Fruit fly (Drosophila melanogaster) whole organism, embryonic: ENCODE measurements around the gene CG13074.

ENCODE experiments used
- Adf1 ChIP-seq: fragments of 200-800 bp; sonication (Bioruptor generic); IDR thresholded peaks from 2 replicates; pipeline ENCODE4 v1.3.6; 2022; ENCODE audit warnings: missing biosample characterization, missing genetic modification characterization
- CG10209 ChIP-seq: fragments of 200-800 bp; sonication (Bioruptor generic); optimal IDR thresholded peaks from 3 replicates; lab custom pipeline; 2017; ENCODE audit warnings: missing biosample characterization, mild to moderate bottlenecking, missing genetic modification characterization, missing genetic modification reagents
- CG12071 ChIP-seq: fragments of 200-800 bp; sonication (Bioruptor generic); optimal IDR thresholded peaks from 3 replicates; lab custom pipeline; 2018; ENCODE audit warnings: missing biosample characterization, mild to moderate bottlenecking, missing genetic modification characterization
- CG12769 ChIP-seq: fragments of 200-800 bp; sonication (Bioruptor generic); optimal IDR thresholded peaks from 2 replicates; lab custom pipeline; 2019; ENCODE audit warnings: missing biosample characterization, mild to moderate bottlenecking, missing genetic modification characterization, moderate library complexity
- CG1647 ChIP-seq: fragments of 200-800 bp; sonication (Bioruptor generic); optimal IDR thresholded peaks from 3 replicates; lab custom pipeline; 2016; ENCODE audit warnings: missing biosample characterization, missing genetic modification characterization
- CG17385 ChIP-seq: fragments of 200-800 bp; sonication (Bioruptor generic); optimal IDR thresholded peaks from 3 replicates; lab custom pipeline; 2018; ENCODE audit warnings: missing biosample characterization, mild to moderate bottlenecking, missing genetic modification characterization
- CG1832 ChIP-seq: fragments of 200-800 bp; sonication (Bioruptor generic); optimal IDR thresholded peaks from 2 replicates; lab custom pipeline; 2017; ENCODE audit warnings: missing biosample characterization, mild to moderate bottlenecking, missing genetic modification characterization, inconsistent platforms
- CG18764 ChIP-seq: fragments of 200-800 bp; sonication (Bioruptor generic); optimal IDR thresholded peaks from 3 replicates; lab custom pipeline; 2016; ENCODE audit warnings: missing biosample characterization, missing genetic modification characterization
- CG3726 ChIP-seq: fragments of 200-800 bp; sonication (Bioruptor generic); IDR thresholded peaks from 3 replicates; pipeline ENCODE4, ENCODE4 v1.3.6; 2022; ENCODE audit warnings: missing biosample characterization, missing genetic modification characterization
- CG3847 ChIP-seq: fragments of 200-800 bp; sonication (Bioruptor generic); IDR thresholded peaks from 2 replicates; pipeline ENCODE4 v1.3.6; 2022; ENCODE audit warnings: missing biosample characterization, missing genetic modification characterization
- CG6654 ChIP-seq: fragments of 200-800 bp; sonication (Bioruptor generic); optimal IDR thresholded peaks from 2 replicates; lab custom pipeline; 2017; ENCODE audit warnings: missing biosample characterization, mild to moderate bottlenecking, missing genetic modification characterization
- CG6683 ChIP-seq: fragments of 200-800 bp; sonication (Bioruptor generic); optimal IDR thresholded peaks from 2 replicates; lab custom pipeline; 2017; ENCODE audit warnings: missing biosample characterization, mild to moderate bottlenecking, missing genetic modification characterization, missing genetic modification reagents
- CG8281 ChIP-seq: fragments of 200-800 bp; sonication (Bioruptor generic); optimal IDR thresholded peaks from 2 replicates; lab custom pipeline; 2018; ENCODE audit warnings: missing biosample characterization, mild to moderate bottlenecking, missing genetic modification characterization, moderate library complexity
- CG8290 ChIP-seq, 3 experiments: fragments of 200-800 bp; sonication (Bioruptor generic); optimal IDR thresholded peaks; 2 replicates each; lab custom pipeline; 2016 to 2019; ENCODE audit warnings: missing biosample characterization in 3 of 3, missing genetic modification characterization in 3 of 3, mild to moderate bottlenecking in 2 of 3, moderate library complexity in 1 of 3
- CG8765 ChIP-seq: fragments of 200-800 bp; sonication (Bioruptor generic); IDR thresholded peaks from 2 replicates; pipeline ENCODE4 v1.3.6; 2022; ENCODE audit warnings: missing biosample characterization, missing genetic modification characterization
- CG9215 ChIP-seq: fragments of 200-800 bp; sonication (Bioruptor generic); IDR thresholded peaks from 2 replicates; pipeline ENCODE4 v1.3.6; 2022; ENCODE audit warnings: missing biosample characterization, missing genetic modification characterization
- Drgx ChIP-seq: fragments of 200-800 bp; sonication (Bioruptor generic); IDR thresholded peaks from 2 replicates; pipeline ENCODE4 v1.3.6; 2022; ENCODE audit warnings: missing biosample characterization, missing genetic modification characterization
- ERR ChIP-seq: fragments of 200-800 bp; sonication (Bioruptor generic); optimal IDR thresholded peaks from 2 replicates; lab custom pipeline; 2016; ENCODE audit warnings: missing biosample characterization, missing genetic modification characterization
- Elba2 ChIP-seq: fragments of 200-800 bp; sonication (Bioruptor generic); optimal IDR thresholded peaks from 3 replicates; lab custom pipeline; 2016; ENCODE audit warnings: missing biosample characterization, missing genetic modification characterization
- Ets97D ChIP-seq: fragments of 200-800 bp; sonication (Bioruptor generic); optimal IDR thresholded peaks from 3 replicates; lab custom pipeline; 2016; ENCODE audit warnings: missing biosample characterization, missing genetic modification characterization
- HHEX ChIP-seq: fragments of 200-800 bp; sonication (Bioruptor generic); optimal IDR thresholded peaks from 3 replicates; lab custom pipeline; 2017; ENCODE audit warnings: missing biosample characterization, mild to moderate bottlenecking, missing genetic modification characterization, missing genetic modification reagents
- HLHmδ ChIP-seq: fragments of 200-800 bp; sonication (Bioruptor generic); optimal IDR thresholded peaks from 2 replicates; lab custom pipeline; 2018; ENCODE audit warnings: missing biosample characterization, mild to moderate bottlenecking, missing genetic modification characterization, moderate library complexity
- Mes4 ChIP-seq: fragments of 200-800 bp; sonication (Bioruptor generic); optimal IDR thresholded peaks from 2 replicates; lab custom pipeline; 2016; ENCODE audit warnings: missing biosample characterization, missing genetic modification characterization
- Neu2 ChIP-seq: fragments of 200-800 bp; sonication (Bioruptor generic); optimal IDR thresholded peaks from 3 replicates; lab custom pipeline; 2016; ENCODE audit warnings: missing biosample characterization, missing genetic modification characterization, borderline replicate concordance
- Scr ChIP-seq: fragments of 200-800 bp; sonication (Bioruptor generic); IDR thresholded peaks from 2 replicates; pipeline ENCODE4 v1.3.6; 2022; ENCODE audit warnings: missing biosample characterization, missing genetic modification characterization; ENCODE audit not compliant: partially characterized antibody
- Sry-β ChIP-seq: fragments of 200-800 bp; sonication (Bioruptor generic); optimal IDR thresholded peaks from 2 replicates; lab custom pipeline; 2018; ENCODE audit warnings: missing biosample characterization, mild to moderate bottlenecking, missing genetic modification characterization, moderate library complexity
- TFAM ChIP-seq: fragments of 200-800 bp; sonication (Bioruptor generic); optimal IDR thresholded peaks from 2 replicates; lab custom pipeline; 2017; ENCODE audit warnings: missing biosample characterization, missing genetic modification characterization, inconsistent platforms
- br ChIP-seq: fragments of >200 bp; optimal IDR thresholded peaks from 2 replicates; lab custom pipeline; 2017
- bsh ChIP-seq, 2 experiments: fragments of 200-800 bp; sonication (Bioruptor generic); optimal IDR thresholded peaks; 2 replicates each; lab custom pipeline; 2017 to 2018; ENCODE audit warnings: mild to moderate bottlenecking in 2 of 2, missing biosample characterization in 2 of 2, missing genetic modification characterization in 2 of 2, moderate library complexity in 1 of 2
- btn ChIP-seq: fragments of 200-800 bp; sonication (Bioruptor generic); optimal IDR thresholded peaks from 2 replicates; lab custom pipeline; 2016; ENCODE audit warnings: missing biosample characterization, missing genetic modification characterization
- eve ChIP-seq, 2 experiments: fragments of >200 bp; optimal IDR thresholded peaks; 2 replicates each; lab custom pipeline; 2017; ENCODE audit warnings: missing biosample characterization in 2 of 2, missing genetic modification characterization in 2 of 2
- gcm ChIP-seq: fragments of 200-800 bp; sonication (Bioruptor generic); optimal IDR thresholded peaks from 2 replicates; lab custom pipeline; 2019; ENCODE audit warnings: missing biosample characterization, mild to moderate bottlenecking, missing genetic modification characterization, moderate library complexity
- gfzf ChIP-seq: fragments of 200-800 bp; sonication (Bioruptor generic); optimal IDR thresholded peaks from 2 replicates; lab custom pipeline; 2016; ENCODE audit warnings: missing biosample characterization, mild to moderate bottlenecking, missing genetic modification characterization, moderate library complexity
- hkb ChIP-seq, 2 experiments: fragments of 200-800 bp in 1 of 2; fragments of >200 bp in 1 of 2; sonication (Bioruptor generic) in 1 of 2; IDR thresholded peaks in 1 of 2; optimal IDR thresholded peaks in 1 of 2; 2 replicates each; pipeline versions ENCODE4 v1.3.6 to Lab custom; 2017 to 2022; ENCODE audit warnings: missing biosample characterization in 1 of 2, missing genetic modification characterization in 1 of 2
- hth ChIP-seq: fragments of >200 bp; optimal IDR thresholded peaks from 2 replicates; lab custom pipeline; 2017; ENCODE audit warnings: inconsistent platforms
- jigr1 ChIP-seq: fragments of 200-800 bp; sonication (Bioruptor generic); IDR thresholded peaks from 3 replicates; pipeline ENCODE4 v1.3.6; 2022; ENCODE audit warnings: missing biosample characterization, missing genetic modification characterization
- ken ChIP-seq: fragments of 200-800 bp; sonication (Bioruptor generic); IDR thresholded peaks from 3 replicates; pipeline ENCODE4 v1.3.6; 2022; ENCODE audit warnings: missing biosample characterization, missing genetic modification characterization
- pb ChIP-seq: fragments of 200-800 bp; sonication (Bioruptor generic); optimal IDR thresholded peaks from 3 replicates; lab custom pipeline; 2016; ENCODE audit warnings: missing biosample characterization, missing genetic modification characterization
- pros ChIP-seq: fragments of 200-800 bp; sonication (Bioruptor generic); optimal IDR thresholded peaks from 3 replicates; lab custom pipeline; 2019; ENCODE audit warnings: missing biosample characterization, mild to moderate bottlenecking, missing genetic modification characterization, moderate library complexity
- psq ChIP-seq: fragments of 200-800 bp; sonication (Bioruptor generic); optimal IDR thresholded peaks from 2 replicates; lab custom pipeline; 2017; ENCODE audit warnings: missing biosample characterization, missing genetic modification characterization
- shn ChIP-seq: fragments of 200-800 bp; sonication (Bioruptor generic); optimal IDR thresholded peaks from 3 replicates; lab custom pipeline; 2016; ENCODE audit warnings: missing biosample characterization, missing genetic modification characterization
- so ChIP-seq: fragments of 200-800 bp; sonication (Bioruptor generic); IDR thresholded peaks from 3 replicates; pipeline ENCODE4 v1.3.6; 2022; ENCODE audit warnings: missing biosample characterization, missing genetic modification characterization
- tna ChIP-seq: fragments of 200-800 bp; sonication (Bioruptor generic); IDR thresholded peaks from 2 replicates; pipeline ENCODE4 v1.3.6; 2022; ENCODE audit warnings: missing biosample characterization, missing genetic modification characterization; ENCODE audit not compliant: partially characterized antibody
- tup ChIP-seq: fragments of 200-800 bp; sonication (Bioruptor generic); optimal IDR thresholded peaks from 2 replicates; lab custom pipeline; 2016; ENCODE audit warnings: missing biosample characterization, mild to moderate bottlenecking, missing genetic modification characterization, moderate library complexity
- twi ChIP-seq: fragments of 200-800 bp; optimal IDR thresholded peaks from 2 replicates; lab custom pipeline; 2019; ENCODE audit warnings: missing biosample characterization, mild to moderate bottlenecking, missing genetic modification characterization, moderate library complexity
- unpg ChIP-seq: fragments of 200-800 bp; sonication (Bioruptor generic); optimal IDR thresholded peaks from 3 replicates; lab custom pipeline; 2018; ENCODE audit warnings: missing biosample characterization, mild to moderate bottlenecking, missing genetic modification characterization, moderate library complexity
- wek ChIP-seq: fragments of 200-800 bp; sonication (Bioruptor generic); optimal IDR thresholded peaks from 3 replicates; lab custom pipeline; 2018; ENCODE audit warnings: missing biosample characterization, mild to moderate bottlenecking, missing genetic modification characterization, moderate library complexity
- zen2 ChIP-seq: fragments of 200-800 bp; sonication (Bioruptor generic); IDR thresholded peaks from 3 replicates; pipeline ENCODE4 v1.3.6; 2022; ENCODE audit warnings: missing biosample characterization, missing genetic modification characterization; ENCODE audit not compliant: partially characterized antibody

The CG13074 gene

DNA sequence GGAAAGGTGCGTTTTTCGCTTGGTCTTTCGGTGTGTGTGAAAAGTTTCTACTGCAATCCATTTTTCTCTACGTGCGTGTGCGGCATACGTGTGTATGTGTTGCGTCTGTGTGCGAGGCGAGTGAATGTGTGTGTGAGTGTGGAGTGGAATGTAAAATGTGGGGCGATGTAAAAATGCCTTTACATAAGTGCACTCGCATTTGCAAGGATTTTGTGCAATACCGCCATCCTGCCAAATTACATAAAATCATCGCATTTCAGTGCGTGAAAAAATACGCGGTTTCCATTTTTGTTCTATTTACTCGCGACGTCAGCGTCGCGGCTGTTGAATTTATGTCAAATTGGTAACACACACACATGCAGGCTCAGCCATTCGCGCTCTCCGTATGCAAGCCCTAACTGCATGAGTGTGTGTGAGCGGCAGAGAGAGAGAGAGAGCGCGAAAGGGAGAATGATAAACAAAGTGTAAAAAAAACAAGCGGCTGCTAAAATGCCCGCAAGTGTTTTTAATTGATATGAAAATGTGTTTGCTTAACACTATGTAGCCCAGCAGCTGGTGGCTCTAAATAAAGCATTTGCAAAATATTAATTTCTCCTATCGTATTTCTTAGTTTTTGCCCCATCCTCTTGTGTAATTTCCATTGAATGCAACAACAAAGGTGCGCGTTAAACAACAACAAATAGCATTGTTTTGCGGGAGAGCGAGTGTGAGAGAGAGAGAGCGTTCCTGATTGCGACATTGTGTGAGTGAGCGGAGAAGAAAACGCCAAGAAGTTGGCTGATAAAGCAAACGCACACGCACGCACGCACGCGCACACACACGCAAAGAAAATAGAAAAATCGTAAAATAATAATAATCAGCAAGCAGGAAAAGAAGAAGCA is 44.9 kb downstream of the CG13074 start (continued):
- TF ChIP-seq jigr1 (GFP tag; lab: Robert Waterston, UW), result no peak
- TF ChIP-seq HLHmδ (GFP tag; lab: Kevin White, UChicago), result no peak
- no peak for TF ChIP-seq hkb (optimal IDR thresholded peaks at IDR 0.05; lab: Kevin White, UChicago)
- TF ChIP-seq hkb (GFP tag; IDR thresholded peaks at IDR 0.05; lab: Robert Waterston, UW), result 0 out of 2 replicates have a peak, but pooled peaks have one; percentile 4
- peak; percentile 18 for TF ChIP-seq psq (GFP tag; lab: Kevin White, UChicago)
- TF ChIP-seq CG8281 (tag; lab: Kevin White, UChicago), result no peak
- TF ChIP-seq Elba2 (GFP tag; lab: Kevin White, UChicago), result peak; percentile 28
- no peak for TF ChIP-seq CG3847 (GFP tag; lab: Robert Waterston, UW)
- no peak for TF ChIP-seq CG8765
- peak; percentile 87 for TF ChIP-seq CG17385 (GFP tag; lab: Kevin White, UChicago)
- TF ChIP-seq CG3726 (GFP tag; lab: Robert Waterston, UW), result no peak
- TF ChIP-seq CG12071 (GFP tag; lab: Kevin White, UChicago), result no peak
- peak in 1 of 2 experiments; percentile 59 for TF ChIP-seq eve (GFP tag; optimal IDR thresholded peaks at IDR 0.05; lab: Kevin White, UChicago)
- TF ChIP-seq unpg (GFP tag; lab: Kevin White, UChicago), result no peak
- TF ChIP-seq CG1647 (GFP tag; lab: Kevin White, UChicago), result no peak
- no peak for TF ChIP-seq gcm
- peak; percentile 46; the same call in 1 of the 2 replicates for TF ChIP-seq Adf1 (GFP tag; lab: Robert Waterston, UW)
- no peak for TF ChIP-seq CG10209
- TF ChIP-seq zen2 (GFP tag; lab: Robert Waterston, UW), result no peak
- TF ChIP-seq CG12769 (tag; lab: Kevin White, UChicago), result no peak
- TF ChIP-seq Neu2 (GFP tag; lab: Kevin White, UChicago), result no peak
- no peak for TF ChIP-seq tup (GFP tag; lab: Kevin White, UChicago)
- TF ChIP-seq br (lab: Kevin White, UChicago), result no peak
- no peak for TF ChIP-seq Sry-β
- TF ChIP-seq twi (tag; lab: Kevin White, UChicago), result no peak
- peak; percentile 53 for TF ChIP-seq CG1832 (GFP tag; lab: Kevin White, UChicago)
- TF ChIP-seq ERR, result no peak
- TF ChIP-seq CG6654, result no peak
- no peak for TF ChIP-seq tna (GFP tag; lab: Robert Waterston, UW)
- no peak for TF ChIP-seq wek (GFP tag; lab: Kevin White, UChicago)
- no peak for TF ChIP-seq shn (GFP tag; lab: Kevin White, UChicago)
- peak; percentile 22; the same call in 1 of the 2 replicates for TF ChIP-seq Drgx (GFP tag; lab: Robert Waterston, UW)
- no peak for TF ChIP-seq so
- TF ChIP-seq HHEX, result no peak
- TF ChIP-seq bsh (GFP tag; optimal IDR thresholded peaks at IDR 0.05; lab: Kevin White, UChicago), result peak in 1 of 2 experiments; percentile 18
- TF ChIP-seq CG8290 (GFP tag; optimal IDR thresholded peaks at IDR 0.05; lab: Kevin White, UChicago), result no peak
- no peak for TF ChIP-seq CG8290 (tag; optimal IDR thresholded peaks at IDR 0.05; lab: Kevin White, UChicago)
- TF ChIP-seq ken (GFP tag; lab: Robert Waterston, UW), result no peak
- no peak for TF ChIP-seq CG9215 (GFP tag; lab: Robert Waterston, UW)
- TF ChIP-seq pb (GFP tag; lab: Kevin White, UChicago), result no peak
- TF ChIP-seq TFAM (GFP tag; lab: Kevin White, UChicago), result no peak
- no peak for TF ChIP-seq CG18764
- TF ChIP-seq Scr (GFP tag; lab: Robert Waterston, UW), result no peak; the same call in 1 of the 2 replicates
- TF ChIP-seq Mes4 (GFP tag; lab: Kevin White, UChicago), result no peak
- no peak for TF ChIP-seq gfzf (GFP tag; lab: Kevin White, UChicago)
- TF ChIP-seq btn, result no peak
- peak; percentile 13 for TF ChIP-seq CG6683 (GFP tag; lab: Kevin White, UChicago)
- no peak for TF ChIP-seq Ets97D (GFP tag; lab: Kevin White, UChicago)
- TF ChIP-seq hth (lab: Kevin White, UChicago), result no peak
- TF ChIP-seq pros (GFP tag; lab: Kevin White, UChicago), result peak; percentile 89
